Worm (Caenorhabditis elegans) whole organism, late embryonic: Measurements from ENCODE around the gene rsp-1.

Experiments
- C08G9.2 ChIP-seq: sonication (generic microtip); optimal IDR thresholded peaks from 2 replicates; lab custom pipeline; 2016; ENCODE audit warnings: mild to moderate bottlenecking, missing genetic modification characterization, moderate library complexity, missing compliant biosample characterization
- C38D4.7 ChIP-seq: fragments of 200-800 bp; sonication (Bioruptor generic); optimal IDR thresholded peaks from 2 replicates; lab custom pipeline; 2018; ENCODE audit warnings: mild to moderate bottlenecking, missing genetic modification characterization, moderate library complexity, missing compliant biosample characterization
- F13H6.1 ChIP-seq: sonication (generic microtip); optimal IDR thresholded peaks from 2 replicates; lab custom pipeline; 2016; ENCODE audit warnings: missing genetic modification characterization, missing compliant biosample characterization
- K09A11.1 ChIP-seq: sonication (generic microtip); optimal IDR thresholded peaks from 2 replicates; lab custom pipeline; 2017; ENCODE audit warnings: antibody characterized with exemption, mild to moderate bottlenecking, missing genetic modification characterization, missing compliant biosample characterization; ENCODE audit not compliant: insufficient read depth
- Y22D7AL.16 ChIP-seq: sonication (generic microtip); optimal IDR thresholded peaks from 2 replicates; lab custom pipeline; 2016; ENCODE audit warnings: missing genetic modification characterization, missing compliant biosample characterization
- ahr-1 ChIP-seq: sonication (generic microtip); optimal IDR thresholded peaks from 2 replicates; lab custom pipeline; 2016; ENCODE audit warnings: missing genetic modification characterization, missing compliant biosample characterization
- ama-1 ChIP-seq: fragments of 150-350 bp; optimal IDR thresholded peaks from 2 replicates; lab custom pipeline; 2014
- ceh-19 ChIP-seq: fragments of 200-800 bp; sonication (Bioruptor generic); optimal IDR thresholded peaks from 2 replicates; lab custom pipeline; 2018; ENCODE audit warnings: mild to moderate bottlenecking, missing genetic modification characterization, missing compliant biosample characterization
- ceh-30 ChIP-seq: fragments of 150-350 bp; optimal IDR thresholded peaks from 2 replicates; lab custom pipeline; 2014; ENCODE audit warnings: missing biosample characterization, missing genetic modification characterization
- ceh-31 ChIP-seq: sonication (generic microtip); optimal IDR thresholded peaks from 2 replicates; lab custom pipeline; 2016; ENCODE audit warnings: missing genetic modification characterization, missing compliant biosample characterization
- ceh-34 ChIP-seq: sonication (generic microtip); optimal IDR thresholded peaks from 2 replicates; lab custom pipeline; 2016; ENCODE audit warnings: mild to moderate bottlenecking, missing genetic modification characterization, missing compliant biosample characterization
- ceh-48 ChIP-seq: sonication (generic microtip); optimal IDR thresholded peaks from 2 replicates; lab custom pipeline; 2016; ENCODE audit warnings: missing genetic modification characterization, inconsistent platforms, missing compliant biosample characterization
- ceh-6 ChIP-seq: fragments of 200-800 bp; sonication (Bioruptor generic); optimal IDR thresholded peaks from 2 replicates; lab custom pipeline; 2018; ENCODE audit warnings: mild to moderate bottlenecking, missing genetic modification characterization, missing compliant biosample characterization
- ceh-9 ChIP-seq: sonication (generic microtip); optimal IDR thresholded peaks from 2 replicates; lab custom pipeline; 2016; ENCODE audit warnings: mild to moderate bottlenecking, missing genetic modification characterization, inconsistent platforms, missing compliant biosample characterization
- dve-1 ChIP-seq: sonication (generic microtip); optimal IDR thresholded peaks from 2 replicates; lab custom pipeline; 2017; ENCODE audit warnings: antibody characterized with exemption, mild to moderate bottlenecking, missing genetic modification characterization, missing compliant biosample characterization
- elt-2 ChIP-seq: sonication (generic microtip); optimal IDR thresholded peaks from 2 replicates; lab custom pipeline; 2016; ENCODE audit warnings: missing genetic modification reagents, missing genetic modification characterization, missing compliant biosample characterization
- elt-4 ChIP-seq: sonication (generic microtip); optimal IDR thresholded peaks from 2 replicates; lab custom pipeline; 2016; ENCODE audit warnings: missing genetic modification characterization, missing compliant biosample characterization
- ets-4 ChIP-seq: sonication (generic microtip); optimal IDR thresholded peaks from 2 replicates; lab custom pipeline; 2016; ENCODE audit warnings: missing genetic modification characterization, missing compliant biosample characterization
- fax-1 ChIP-seq: sonication (generic microtip); optimal IDR thresholded peaks from 2 replicates; lab custom pipeline; 2016; ENCODE audit warnings: missing genotype, missing genetic modification characterization, missing compliant biosample characterization
- fkh-10 ChIP-seq: fragments of 150-350 bp; optimal IDR thresholded peaks from 2 replicates; lab custom pipeline; 2014; ENCODE audit warnings: missing biosample characterization, missing genetic modification reagents, missing genetic modification characterization
- fkh-6 ChIP-seq: sonication (generic microtip); optimal IDR thresholded peaks from 2 replicates; lab custom pipeline; 2016; ENCODE audit warnings: missing genetic modification characterization, missing compliant biosample characterization
- hlh-30 ChIP-seq: sonication (generic microtip); optimal IDR thresholded peaks from 2 replicates; lab custom pipeline; 2017; ENCODE audit warnings: antibody characterized with exemption, missing genetic modification characterization, missing compliant biosample characterization; ENCODE audit not compliant: insufficient read depth
- hlh-8 ChIP-seq: sonication (generic microtip); optimal IDR thresholded peaks from 2 replicates; lab custom pipeline; 2016; ENCODE audit warnings: missing genotype, missing genetic modification characterization, missing compliant biosample characterization
- lim-6 ChIP-seq: sonication (generic microtip); optimal IDR thresholded peaks from 2 replicates; lab custom pipeline; 2016; ENCODE audit warnings: missing genetic modification characterization, missing compliant biosample characterization
- madf-2 ChIP-seq: sonication (generic microtip); optimal IDR thresholded peaks from 2 replicates; lab custom pipeline; 2017; ENCODE audit warnings: missing genetic modification characterization, missing compliant biosample characterization
- mec-3 ChIP-seq: sonication (generic microtip); optimal IDR thresholded peaks from 2 replicates; lab custom pipeline; 2016; ENCODE audit warnings: borderline replicate concordance, missing genetic modification characterization, missing compliant biosample characterization
- npax-4 ChIP-seq: sonication (generic microtip); optimal IDR thresholded peaks from 2 replicates; lab custom pipeline; 2016; ENCODE audit warnings: missing genetic modification characterization, missing compliant biosample characterization
- pat-9 ChIP-seq: fragments of 200-800 bp; sonication (Bioruptor generic); optimal IDR thresholded peaks from 2 replicates; lab custom pipeline; 2018; ENCODE audit warnings: mild to moderate bottlenecking, missing genetic modification characterization, moderate library complexity, missing compliant biosample characterization
- pax-1 ChIP-seq: fragments of 150-350 bp; optimal IDR thresholded peaks from 2 replicates; lab custom pipeline; 2014; ENCODE audit warnings: missing biosample characterization, missing genetic modification characterization
- pha-2 ChIP-seq: sonication (generic microtip); optimal IDR thresholded peaks from 2 replicates; lab custom pipeline; 2017; ENCODE audit warnings: mild to moderate bottlenecking, missing genetic modification characterization, missing compliant biosample characterization
- pha-4 ChIP-seq: fragments of 150-350 bp; optimal IDR thresholded peaks from 2 replicates; lab custom pipeline; 2018; ENCODE audit warnings: missing biosample characterization, missing genetic modification reagents, missing genetic modification characterization
- pros-1 ChIP-seq: fragments of 150-350 bp; optimal IDR thresholded peaks from 2 replicates; lab custom pipeline; 2014; ENCODE audit warnings: missing biosample characterization, missing genetic modification reagents, missing genetic modification characterization
- ref-2 ChIP-seq: sonication (generic microtip); optimal IDR thresholded peaks from 2 replicates; lab custom pipeline; 2016; ENCODE audit warnings: missing genetic modification characterization, missing compliant biosample characterization
- rnt-1 ChIP-seq: sonication (generic microtip); optimal IDR thresholded peaks from 2 replicates; lab custom pipeline; 2016; ENCODE audit warnings: missing genetic modification characterization, missing compliant biosample characterization
- sox-2 ChIP-seq: fragments of 200-800 bp; sonication (Bioruptor generic); IDR thresholded peaks from 2 replicates; pipeline ENCODE4 v1.3.6; 2022; ENCODE audit warnings: missing genetic modification reagents, missing genetic modification characterization, missing compliant biosample characterization
- tbx-2 ChIP-seq: sonication (generic microtip); optimal IDR thresholded peaks from 2 replicates; lab custom pipeline; 2016; ENCODE audit warnings: missing genetic modification characterization, missing compliant biosample characterization
- tbx-7 ChIP-seq: sonication (generic microtip); optimal IDR thresholded peaks from 2 replicates; lab custom pipeline; 2016; ENCODE audit warnings: missing genotype, missing genetic modification characterization, missing compliant biosample characterization
- ttx-3 ChIP-seq: sonication (generic microtip); optimal IDR thresholded peaks from 2 replicates; lab custom pipeline; 2016; ENCODE audit warnings: missing genetic modification reagents, missing genetic modification characterization, missing compliant biosample characterization
- unc-42 ChIP-seq: sonication (generic microtip); optimal IDR thresholded peaks from 2 replicates; lab custom pipeline; 2016; ENCODE audit warnings: missing genotype, missing genetic modification characterization, missing compliant biosample characterization
- unc-55 ChIP-seq: sonication (generic microtip); optimal IDR thresholded peaks from 2 replicates; lab custom pipeline; 2017; ENCODE audit warnings: missing biosample characterization, missing genetic modification reagents, missing genetic modification characterization
- unc-86 ChIP-seq: sonication (generic microtip); optimal IDR thresholded peaks from 2 replicates; lab custom pipeline; 2016; ENCODE audit warnings: missing genetic modification characterization, missing compliant biosample characterization
- zip-5 ChIP-seq: sonication (generic microtip); optimal IDR thresholded peaks from 2 replicates; lab custom pipeline; 2016; ENCODE audit warnings: missing genetic modification characterization, missing compliant biosample characterization
- ztf-16 ChIP-seq: sonication (generic microtip); optimal IDR thresholded peaks from 2 replicates; lab custom pipeline; 2017; ENCODE audit warnings: missing genetic modification characterization, missing compliant biosample characterization

The rsp-1 gene

ce11 chrII:11424579-11425316, 28.4 kb upstream of the rsp-1 start, which contains the start of gene C05D12.3:
C05D12.3 (plus strand) TSS chrII:11425266.
- TF ChIP-seq tbx-2 (tag; lab: Kevin White, UChicago), result no peak
- TF ChIP-seq pax-1 (tag; lab: Kevin White, UChicago), result no peak
- TF ChIP-seq ceh-19 (GFP tag; lab: Kevin White, UChicago), result no peak
- TF ChIP-seq mec-3 (tag; lab: Kevin White, UChicago), result no peak
- no peak for TF ChIP-seq madf-2 (tag; lab: Kevin White, UChicago)
- no peak for TF ChIP-seq ceh-30 (tag; lab: Kevin White, UChicago)
- no peak for TF ChIP-seq ref-2 (tag; lab: Kevin White, UChicago)
- TF ChIP-seq fkh-6 (tag; lab: Kevin White, UChicago), result no peak
- no peak for TF ChIP-seq rnt-1 (tag; lab: Kevin White, UChicago)
- TF ChIP-seq hlh-30, result no peak
- no peak for TF ChIP-seq ama-1
- no peak for TF ChIP-seq C38D4.7 (GFP tag; lab: Kevin White, UChicago)

- TF ChIP-seq ceh-48 (tag; lab: Kevin White, UChicago), result no peak
- no peak for TF ChIP-seq tbx-7 (tag; lab: Kevin White, UChicago)
- TF ChIP-seq fax-1, result no peak
- TF ChIP-seq dve-1, result no peak
- TF ChIP-seq ets-4, result no peak
- TF ChIP-seq unc-42 (tag; lab: Kevin White, UChicago), result no peak
- no peak for TF ChIP-seq ceh-31 (tag; lab: Kevin White, UChicago)
- no peak for TF ChIP-seq ceh-19 (GFP tag; lab: Kevin White, UChicago)
- no peak for TF ChIP-seq pax-1 (tag; lab: Kevin White, UChicago)
- TF ChIP-seq sox-2, result no peak
- TF ChIP-seq F13H6.1 (tag; lab: Kevin White, UChicago), result no peak
- no peak for TF ChIP-seq ceh-9 (tag; lab: Kevin White, UChicago)
- no peak for TF ChIP-seq zip-5
- no peak for TF ChIP-seq pha-4 (tag; lab: Kevin White, UChicago)
- TF ChIP-seq fkh-10 (GFP tag; lab: Kevin White, UChicago), result no peak
- no peak for TF ChIP-seq pat-9 (tag; lab: Kevin White, UChicago)
These were observed 25.8 kb upstream of the rsp-1 start for ce11 chrII:11427322-11427721.

- TF ChIP-seq K09A11.1 (tag; lab: Kevin White, UChicago) (no peak), pha-2 (tag; lab: Kevin White, UChicago) (no peak), ceh-34 (tag; lab: Kevin White, UChicago) (no peak)
These were observed 24.6 kb upstream of the rsp-1 start for ce11 chrII:11428599-11428998.

- TF ChIP-seq npax-4 (tag; lab: Kevin White, UChicago) (no peak), C08G9.2 (tag; lab: Kevin White, UChicago) (no peak), pha-4 (tag; lab: Kevin White, UChicago) (no peak), elt-2 (tag; lab: Kevin White, UChicago) (no peak), unc-55 (GFP tag; lab: Kevin White, UChicago) (no peak), zip-5 (no peak), hlh-8 (tag; lab: Kevin White, UChicago) (no peak), unc-86 (no peak), lim-6 (tag; lab: Kevin White, UChicago) (no peak), ztf-16 (tag; lab: Kevin White, UChicago) (no peak), ahr-1 (tag; lab: Kevin White, UChicago) (no peak), Y22D7AL.16 (no peak), elt-4 (tag; lab: Kevin White, UChicago) (no peak), pros-1 (tag; lab: Kevin White, UChicago) (no peak), ttx-3 (no peak), ceh-34 (tag; lab: Kevin White, UChicago) (no peak), ets-4 (no peak), ceh-6 (GFP tag; lab: Kevin White, UChicago) (no peak)
- TF ChIP-seq, all 69 proteins: peak for 0
These were observed 21.6 kb upstream of the rsp-1 start, which contains the start of gene C05D12.4 for ce11 chrII:11431584-11431983. C05D12.4 (plus strand) TSS chrII:11431884.
